Worm (Caenorhabditis elegans): Measurements from ENCODE around the gene srx-119.

The srx-119 gene

ce11 chrII:12560210-12560609 is 32.2 kb downstream of the srx-119 start, which contains the start of gene F49C5.12:
Gene F49C5.12 (minus strand): TSS chrII:12560310.
- no peak for TF ChIP-seq unc-62 (GFP tag; optimal IDR thresholded peaks at IDR 0.05)

ce11 chrII:12565851-12566250 is 37.8 kb downstream of the srx-119 start, which contains the start of gene F49C5.7:
Gene F49C5.7 (plus strand): TSS chrII:12566151.
- TF ChIP-seq unc-62 (GFP tag; optimal IDR thresholded peaks at IDR 0.05): no peak

- no peak for TF ChIP-seq unc-62 (GFP tag; optimal IDR thresholded peaks at IDR 0.05)
Observed at ce11 chrII:12570523-12570922, 42.5 kb downstream of the srx-119 start, which contains the start of gene Y38E10A.1. Gene Y38E10A.1 (minus strand): TSS chrII:12570623.

- no peak for TF ChIP-seq unc-62 (GFP tag; optimal IDR thresholded peaks at IDR 0.05)
Observed at ce11 chrII:12572760-12573159, 44.7 kb downstream of the srx-119 start, which contains the start of gene Y38E10A.35. Gene Y38E10A.35 (minus strand): TSS chrII:12572860.

- TF ChIP-seq unc-62 (GFP tag; optimal IDR thresholded peaks at IDR 0.05): no peak
Observed at ce11 chrII:12573541-12573940, 45.5 kb downstream of the srx-119 start, which contains the start of gene Y38E10A.2. Gene Y38E10A.2 (minus strand): TSS chrII:12573641.

- no peak for TF ChIP-seq unc-62 (GFP tag; optimal IDR thresholded peaks at IDR 0.05)
Observed at ce11 chrII:12574668-12575067, 46.6 kb downstream of the srx-119 start, which contains the start of gene Y38E10A.3. Gene Y38E10A.3 (minus strand): TSS chrII:12574768.

ce11 chrII:12577754-12578153 is 49.7 kb downstream of the srx-119 start, which contains the start of gene clec-8:
Gene clec-8 (minus strand): TSS chrII:12578061.
- no peak for TF ChIP-seq unc-62 (GFP tag; optimal IDR thresholded peaks at IDR 0.05)
